Worm (Caenorhabditis elegans): ENCODE measurements around the gene ZC412.3.

Gene ZC412.3

ce11 chrV:14871365-14871764, at the start of gene ZC412.3:
ZC412.3 (minus strand) TSS chrV:14871547.
- TF ChIP-seq hsf-1 (GFP tag; IDR thresholded peaks at IDR 0.05) (no peak), attf-5 (GFP tag; optimal IDR thresholded peaks at IDR 0.05) (no peak)

ce11 chrV:14915599-14915998, 44.3 kb upstream of the ZC412.3 start, which contains the start of gene H12D21.11:
H12D21.11 (plus strand) TSS chrV:14915899.
- no peak for TF ChIP-seq rcor-1 (GFP tag; IDR thresholded peaks at IDR 0.05)
- TF ChIP-seq rec-8 (tag; optimal IDR thresholded peaks at IDR 0.05) = no peak
- TF ChIP-seq mes-4 (tag; optimal IDR thresholded peaks at IDR 0.05) = no peak
- no peak for TF ChIP-seq xnd-1 (tag; optimal IDR thresholded peaks at IDR 0.05)

ce11 chrV:14910758-14911157, 39.4 kb upstream of the ZC412.3 start:
- TF ChIP-seq F22D6.2 (tag; optimal IDR thresholded peaks at IDR 0.05) (no peak), lin-35 (GFP tag; optimal IDR thresholded peaks at IDR 0.05) (no peak), T07F8.4 (tag; optimal IDR thresholded peaks at IDR 0.05) (no peak), snpc-1.1 (tag; optimal IDR thresholded peaks at IDR 0.05; ENCODE audit: insufficient read depth) (no peak), ztf-25 (GFP tag; IDR thresholded peaks at IDR 0.05) (no peak), bed-1 (GFP tag; IDR thresholded peaks at IDR 0.05) (no peak), F49E8.2 (tag; optimal IDR thresholded peaks at IDR 0.05; ENCODE audit: insufficient read depth) (no peak), hlh-12 (tag; optimal IDR thresholded peaks at IDR 0.05) (no peak), mes-4 (tag; optimal IDR thresholded peaks at IDR 0.05) (no peak), F57C9.4 (tag; optimal IDR thresholded peaks at IDR 0.05) (no peak)

DNA sequence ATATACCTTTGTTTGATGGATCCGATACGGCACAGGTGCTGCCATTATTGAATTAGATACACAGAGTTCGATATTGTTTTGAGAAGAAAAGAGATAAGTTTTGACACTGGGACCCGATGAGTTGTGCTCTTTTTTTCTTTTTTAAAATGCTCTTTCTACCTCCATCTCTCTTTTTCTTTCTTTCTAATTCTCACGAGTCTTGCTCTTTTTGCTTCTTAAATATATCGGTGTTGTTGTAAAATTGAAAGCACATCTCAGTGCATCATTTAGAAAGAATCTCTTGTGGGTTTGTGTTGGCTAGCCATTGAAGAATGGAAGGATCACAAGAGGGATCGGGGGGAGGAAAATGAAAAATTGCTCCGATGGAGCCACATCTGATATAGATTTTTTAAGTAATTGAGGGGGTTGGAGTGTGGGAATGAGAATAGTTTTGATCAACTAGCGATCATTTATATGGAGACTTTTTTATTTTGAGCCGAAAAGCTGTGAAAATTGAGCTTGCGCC, 38.0 kb upstream of the ZC412.3 start, which contains the start of gene H12D21.9:
TSS of gene H12D21.9 (minus strand) at position 148 of the 505 bp plus-strand sequence.
- no peak for TF ChIP-seq B0261.1 (tag; optimal IDR thresholded peaks at IDR 0.05)
- TF ChIP-seq dpl-1 (GFP tag; optimal IDR thresholded peaks at IDR 0.05) = no peak
- TF ChIP-seq D2030.7 (GFP tag; IDR thresholded peaks at IDR 0.05) = no peak
- TF ChIP-seq mel-28 (tag; optimal IDR thresholded peaks at IDR 0.05; ENCODE audit: borderline replicate concordance) = no peak

DNA sequence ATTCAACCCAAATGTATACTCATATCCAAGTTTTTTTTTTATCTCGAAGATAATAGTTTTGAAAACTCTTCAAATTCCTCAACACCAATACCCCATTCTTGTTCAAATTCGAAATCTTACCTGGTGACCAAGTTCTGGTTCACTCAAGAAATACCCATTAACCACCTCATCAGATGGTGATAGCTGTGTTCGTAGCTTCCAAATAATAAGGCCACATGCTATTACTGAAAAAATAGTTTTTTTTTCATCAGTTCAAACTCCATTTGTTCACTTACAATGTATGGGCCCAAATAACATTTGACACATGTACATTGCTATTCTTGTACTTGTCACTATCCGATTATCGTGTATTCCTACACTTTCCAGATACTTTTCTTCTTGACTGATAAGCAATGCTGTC, 36.1 kb upstream of the ZC412.3 start:
- TF ChIP-seq tbx-9 (tag; optimal IDR thresholded peaks at IDR 0.05; ENCODE audit: borderline replicate concordance) (no peak), ets-4 (GFP tag; optimal IDR thresholded peaks at IDR 0.05) (no peak), ztf-3 (GFP tag; optimal IDR thresholded peaks at IDR 0.05) (no peak), lsl-1 (GFP tag; optimal IDR thresholded peaks at IDR 0.05) (no peak), dpl-1 (GFP tag; optimal IDR thresholded peaks at IDR 0.05) (no peak), ceh-40 (GFP tag; IDR thresholded peaks at IDR 0.05) (no peak), T07F8.4 (tag; optimal IDR thresholded peaks at IDR 0.05) (no peak), F10E7.11 (tag; optimal IDR thresholded peaks at IDR 0.05) (no peak), D2030.7 (GFP tag; IDR thresholded peaks at IDR 0.05) (no peak), ceh-91 (GFP tag; IDR thresholded peaks at IDR 0.05) (no peak)

DNA sequence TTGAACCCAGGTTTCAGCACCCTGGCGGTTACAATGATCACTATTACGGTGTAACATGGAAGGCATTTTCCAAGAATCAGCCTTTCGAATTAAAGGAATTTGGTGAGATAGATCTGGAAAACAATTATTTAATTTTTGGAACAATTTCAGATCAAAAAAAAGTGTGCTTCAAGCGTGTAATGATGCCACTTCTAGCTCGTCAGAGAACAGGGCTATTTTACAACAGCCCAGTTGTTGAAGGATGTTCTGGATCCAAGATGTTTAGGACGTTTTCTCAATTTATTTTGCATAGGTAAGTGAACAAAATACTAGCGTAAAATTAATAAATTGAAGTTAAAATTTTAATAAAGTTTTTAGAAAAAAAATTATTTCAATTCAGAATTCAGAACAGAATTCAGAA, 29.6 kb upstream of the ZC412.3 start:
- TF ChIP-seq ceh-91 (GFP tag; IDR thresholded peaks at IDR 0.05) (no peak), snpc-4 (GFP tag; optimal IDR thresholded peaks at IDR 0.05) (no peak), snpc-4 (tag; optimal IDR thresholded peaks at IDR 0.05) (no peak), hrde-1 (tag; optimal IDR thresholded peaks at IDR 0.05; ENCODE audit: borderline replicate concordance) (no peak), snpc-1.3 (tag; optimal IDR thresholded peaks at IDR 0.05; ENCODE audit: insufficient read depth) (no peak), K12H6.12 (tag; optimal IDR thresholded peaks at IDR 0.05) (no peak), lin-54 (GFP tag; optimal IDR thresholded peaks at IDR 0.05) (no peak), F57C9.4 (tag; optimal IDR thresholded peaks at IDR 0.05) (no peak), gei-17 (GFP tag; optimal IDR thresholded peaks at IDR 0.05) (no peak), him-1 (tag; optimal IDR thresholded peaks at IDR 0.05) (no peak), ccch-3 (GFP tag; optimal IDR thresholded peaks at IDR 0.05) (no peak), snpc-3.4 (tag; optimal IDR thresholded peaks at IDR 0.05) (no peak), nhr-80 (tag; optimal IDR thresholded peaks at IDR 0.05) (no peak)
